Worm (Caenorhabditis elegans): ENCODE measurements around the gene R09D1.12.
A peak's percentile ranks its signal among the peaks of the same experiment; 100 is the strongest.

Gene R09D1.12

ce11 chrII:9418843-9419532 is 33.1 kb downstream of the R09D1.12 start:
- TF ChIP-seq blmp-1 (tag; optimal IDR thresholded peaks at IDR 0.05) (no peak), ces-1 (GFP tag; optimal IDR thresholded peaks at IDR 0.05) (no peak), drap-1 (GFP tag; optimal IDR thresholded peaks at IDR 0.05) (no peak), lsy-2 (tag; optimal IDR thresholded peaks at IDR 0.05) (no peak), snpc-4 (tag; optimal IDR thresholded peaks at IDR 0.05) (no peak), ham-2 (GFP tag; optimal IDR thresholded peaks at IDR 0.05) (no peak), unc-120 (tag; optimal IDR thresholded peaks at IDR 0.05; ENCODE audit: poor library complexity, severe bottlenecking) (no peak), elt-1 (tag; optimal IDR thresholded peaks at IDR 0.05; ENCODE audit: borderline replicate concordance, insufficient read depth) (no peak), mls-2 (tag; optimal IDR thresholded peaks at IDR 0.05) (no peak), cnd-1 (tag; optimal IDR thresholded peaks at IDR 0.05) (no peak), nhr-76 (tag; optimal IDR thresholded peaks at IDR 0.05) (no peak), ztf-11 (tag; optimal IDR thresholded peaks at IDR 0.05) (no peak), ceh-83 (GFP tag; optimal IDR thresholded peaks at IDR 0.05) (no peak), unc-62 (GFP tag; optimal IDR thresholded peaks at IDR 0.05) (no peak), unc-39 (tag; optimal IDR thresholded peaks at IDR 0.05) (no peak), hlh-1 (tag; optimal IDR thresholded peaks at IDR 0.05) (no peak), lin-32 (GFP tag; optimal IDR thresholded peaks at IDR 0.05) (no peak), nhr-28 (tag; optimal IDR thresholded peaks at IDR 0.05) (no peak), tbx-8 (GFP tag; optimal IDR thresholded peaks at IDR 0.05) (no peak), ceh-39 (tag; optimal IDR thresholded peaks at IDR 0.05) (no peak)

DNA sequence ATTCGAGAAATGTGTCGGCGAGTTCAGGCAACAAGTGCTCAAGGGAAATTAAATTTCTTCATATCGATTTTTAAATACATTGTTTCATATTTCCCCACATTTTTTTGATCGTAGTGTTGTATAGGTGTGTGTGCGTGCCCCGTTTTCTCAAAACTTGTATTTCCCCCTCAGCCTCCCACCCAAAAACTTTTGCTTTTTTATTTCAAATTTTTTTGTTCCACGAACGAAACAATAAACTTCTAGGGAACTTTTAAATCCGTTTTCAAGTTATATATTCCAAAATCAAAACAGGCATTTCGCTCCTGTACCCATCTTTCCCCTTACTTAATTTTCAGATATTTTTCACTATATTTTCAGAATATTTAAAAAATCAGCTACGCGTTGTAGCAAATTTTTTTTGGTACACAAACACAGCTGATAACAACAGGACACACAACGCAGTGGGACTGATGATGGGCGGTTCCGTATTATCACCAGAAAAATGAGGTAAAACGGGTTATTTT is 34.0 kb downstream of the R09D1.12 start, which contains the start of the genes M176.4 and M176.16:
TSS of gene M176.4 (plus strand) at position 301 of the 503 bp plus-strand sequence.
TSS of gene M176.16 (plus strand) at position 453 of the 503 bp plus-strand sequence.
- TF ChIP-seq snpc-4 (tag; optimal IDR thresholded peaks at IDR 0.05), result no peak
- no peak for TF ChIP-seq tbx-8 (GFP tag; optimal IDR thresholded peaks at IDR 0.05)
- no peak for TF ChIP-seq bed-3 (GFP tag; optimal IDR thresholded peaks at IDR 0.05)
- TF ChIP-seq nhr-12 (tag; optimal IDR thresholded peaks at IDR 0.05), result no peak
- TF ChIP-seq sem-2 (GFP tag; optimal IDR thresholded peaks at IDR 0.05), result no peak
- TF ChIP-seq lin-13 (tag; optimal IDR thresholded peaks at IDR 0.05), result no peak
- no peak for TF ChIP-seq unc-39 (tag; optimal IDR thresholded peaks at IDR 0.05)

ce11 chrII:9416381-9417276 is 35.4 kb downstream of the R09D1.12 start, which contains the start of the genes gss-1 and chch-3:
TSS of gene gss-1 (minus strand) at chrII:9416431.
TSS of gene chch-3 (plus strand) at chrII:9417013.
- TF ChIP-seq sem-2 (GFP tag; optimal IDR thresholded peaks at IDR 0.05) (no peak), elt-3 (tag; optimal IDR thresholded peaks at IDR 0.05) (no peak), flh-1 (GFP tag; optimal IDR thresholded peaks at IDR 0.05) (no peak), unc-39 (tag; optimal IDR thresholded peaks at IDR 0.05) (no peak), nhr-12 (tag; optimal IDR thresholded peaks at IDR 0.05) (no peak), nhr-76 (tag; optimal IDR thresholded peaks at IDR 0.05) (no peak), pha-4 (tag; optimal IDR thresholded peaks at IDR 0.05) (no peak), elt-1 (tag; optimal IDR thresholded peaks at IDR 0.05; ENCODE audit: borderline replicate concordance, insufficient read depth) (no peak), ces-1 (GFP tag; optimal IDR thresholded peaks at IDR 0.05) (no peak), lsy-2 (tag; optimal IDR thresholded peaks at IDR 0.05) (peak; percentile 38), nhr-2 (tag; optimal IDR thresholded peaks at IDR 0.05) (no peak), sptf-1 (tag; optimal IDR thresholded peaks at IDR 0.05) (no peak), bed-3 (GFP tag; optimal IDR thresholded peaks at IDR 0.05) (no peak), snpc-4 (tag; optimal IDR thresholded peaks at IDR 0.05) (no peak), nhr-237 (tag; optimal IDR thresholded peaks at IDR 0.05) (no peak), ceh-39 (tag; optimal IDR thresholded peaks at IDR 0.05) (no peak), drap-1 (GFP tag; optimal IDR thresholded peaks at IDR 0.05) (no peak), ztf-11 (tag; optimal IDR thresholded peaks at IDR 0.05) (no peak), hlh-1 (tag; optimal IDR thresholded peaks at IDR 0.05) (no peak), ceh-83 (GFP tag; optimal IDR thresholded peaks at IDR 0.05) (no peak), M03D4.4 (tag; optimal IDR thresholded peaks at IDR 0.05) (no peak), nhr-28 (tag; optimal IDR thresholded peaks at IDR 0.05) (no peak), ceh-43 (GFP tag; optimal IDR thresholded peaks at IDR 0.05) (no peak), mep-1 (tag; optimal IDR thresholded peaks at IDR 0.05) (peak; percentile 68), mab-5 (tag; optimal IDR thresholded peaks at IDR 0.05) (no peak), blmp-1 (tag; optimal IDR thresholded peaks at IDR 0.05) (no peak), lin-13 (tag; optimal IDR thresholded peaks at IDR 0.05) (peak; percentile 27), unc-62 (GFP tag; optimal IDR thresholded peaks at IDR 0.05) (no peak), cnd-1 (tag; optimal IDR thresholded peaks at IDR 0.05) (no peak), ham-2 (GFP tag; optimal IDR thresholded peaks at IDR 0.05) (peak; percentile 39)
